Fruit fly (Drosophila melanogaster) whole organism, embryonic: Measurements from ENCODE around the gene CG14817.

Experiments
- Atf3 ChIP-seq: fragments of 200-800 bp; sonication (Bioruptor generic); optimal IDR thresholded peaks from 3 replicates; lab custom pipeline; 2016; ENCODE audit warnings: missing biosample characterization, missing genetic modification characterization
- Bgb ChIP-seq: fragments of 200-800 bp; sonication (Bioruptor generic); IDR thresholded peaks from 2 replicates; pipeline ENCODE4 v1.3.6; 2022; ENCODE audit warnings: missing biosample characterization, missing genetic modification characterization; ENCODE audit not compliant: partially characterized antibody
- CG10147 ChIP-seq: fragments of 200-800 bp; sonication (Bioruptor generic); optimal IDR thresholded peaks from 2 replicates; lab custom pipeline; 2019; ENCODE audit warnings: missing biosample characterization, mild to moderate bottlenecking, missing genetic modification characterization, moderate library complexity
- CG10462 ChIP-seq: fragments of 200-800 bp; sonication (Bioruptor generic); optimal IDR thresholded peaks from 2 replicates; lab custom pipeline; 2016; ENCODE audit warnings: missing biosample characterization, missing genetic modification characterization
- CG10543 ChIP-seq: fragments of 200-800 bp; sonication (Bioruptor generic); optimal IDR thresholded peaks from 3 replicates; lab custom pipeline; 2017; ENCODE audit warnings: missing biosample characterization, mild to moderate bottlenecking, missing genetic modification characterization, moderate library complexity
- CG10959 ChIP-seq: fragments of 200-800 bp; sonication (Bioruptor generic); IDR thresholded peaks from 2 replicates; pipeline ENCODE4 v1.3.6; 2022; ENCODE audit warnings: missing biosample characterization, missing genetic modification characterization
- CG12659 ChIP-seq: fragments of 200-800 bp; sonication (Bioruptor generic); optimal IDR thresholded peaks from 3 replicates; lab custom pipeline; 2017; ENCODE audit warnings: mild to moderate bottlenecking, missing biosample characterization, missing genetic modification reagents, missing genetic modification characterization
- CG15479 ChIP-seq: fragments of 200-800 bp; sonication (Bioruptor generic); optimal IDR thresholded peaks from 3 replicates; lab custom pipeline; 2019; ENCODE audit warnings: missing biosample characterization, mild to moderate bottlenecking, missing genetic modification characterization, moderate library complexity
- CG31365 ChIP-seq: fragments of 200-800 bp; sonication (Bioruptor generic); optimal IDR thresholded peaks from 2 replicates; lab custom pipeline; 2018; ENCODE audit warnings: missing biosample characterization, mild to moderate bottlenecking, missing genetic modification characterization
- CG34422 ChIP-seq: fragments of 200-800 bp; sonication (Bioruptor generic); IDR thresholded peaks from 3 replicates; pipeline ENCODE4 v1.3.6; 2022; ENCODE audit warnings: missing biosample characterization, missing genetic modification characterization
- CG3838 ChIP-seq: fragments of 200-800 bp; sonication (Bioruptor generic); optimal IDR thresholded peaks from 3 replicates; lab custom pipeline; 2016; ENCODE audit warnings: missing biosample characterization, missing genetic modification characterization
- CG4854 ChIP-seq: fragments of 200-800 bp; sonication (Bioruptor generic); optimal IDR thresholded peaks from 2 replicates; lab custom pipeline; 2016; ENCODE audit warnings: missing biosample characterization, missing genetic modification characterization, inconsistent platforms
- CG6254 ChIP-seq: fragments of 200-800 bp; sonication (Bioruptor generic); optimal IDR thresholded peaks from 3 replicates; lab custom pipeline; 2017; ENCODE audit warnings: mild to moderate bottlenecking, missing biosample characterization, missing genetic modification reagents, missing genetic modification characterization
- CG6683 ChIP-seq: fragments of 200-800 bp; sonication (Bioruptor generic); optimal IDR thresholded peaks from 2 replicates; lab custom pipeline; 2017; ENCODE audit warnings: missing biosample characterization, mild to moderate bottlenecking, missing genetic modification characterization, missing genetic modification reagents
- CG6854 ChIP-seq: fragments of 200-800 bp; sonication (Bioruptor generic); optimal IDR thresholded peaks from 3 replicates; lab custom pipeline; 2017; ENCODE audit warnings: missing biosample characterization, mild to moderate bottlenecking, missing genetic modification characterization
- Dad ChIP-seq: fragments of 200-800 bp; sonication (Bioruptor generic); optimal IDR thresholded peaks from 3 replicates; lab custom pipeline; 2016; ENCODE audit warnings: missing biosample characterization, missing genetic modification characterization
- Dll ChIP-seq: fragments of 200-800 bp; sonication (Bioruptor generic); IDR thresholded peaks from 4 replicates; pipeline ENCODE4 v1.3.6; 2022; ENCODE audit warnings: missing biosample characterization, missing genetic modification characterization; ENCODE audit not compliant: partially characterized antibody
- HHEX ChIP-seq: fragments of 200-800 bp; sonication (Bioruptor generic); optimal IDR thresholded peaks from 3 replicates; lab custom pipeline; 2017; ENCODE audit warnings: missing biosample characterization, mild to moderate bottlenecking, missing genetic modification characterization, missing genetic modification reagents
- Max ChIP-seq: fragments of 200-800 bp; sonication (Bioruptor generic); optimal IDR thresholded peaks from 2 replicates; lab custom pipeline; 2016; ENCODE audit warnings: missing biosample characterization, mild to moderate bottlenecking, missing genetic modification characterization
- NFAT ChIP-seq: fragments of 200-800 bp; sonication (Bioruptor generic); IDR thresholded peaks from 2 replicates; pipeline ENCODE4 v1.3.6; 2022; ENCODE audit warnings: missing biosample characterization, missing genetic modification characterization
- PHDP ChIP-seq: fragments of 200-800 bp; sonication (Bioruptor generic); optimal IDR thresholded peaks from 3 replicates; lab custom pipeline; 2018; ENCODE audit warnings: missing biosample characterization, mild to moderate bottlenecking, missing genetic modification characterization, moderate library complexity
- Ptx1 ChIP-seq: fragments of 200-800 bp; sonication (Bioruptor generic); IDR thresholded peaks from 2 replicates; pipeline ENCODE4 v1.3.6; 2022; ENCODE audit warnings: missing biosample characterization, missing genetic modification characterization
- TFAM ChIP-seq: fragments of 200-800 bp; sonication (Bioruptor generic); optimal IDR thresholded peaks from 2 replicates; lab custom pipeline; 2017; ENCODE audit warnings: missing biosample characterization, missing genetic modification characterization, inconsistent platforms
- az2 ChIP-seq: fragments of 200-800 bp; sonication (Bioruptor generic); optimal IDR thresholded peaks from 3 replicates; lab custom pipeline; 2016; ENCODE audit warnings: missing biosample characterization, missing genetic modification characterization
- bbx ChIP-seq: fragments of 200-800 bp; sonication (Bioruptor generic); IDR thresholded peaks from 2 replicates; pipeline ENCODE4 v1.3.6; 2022; ENCODE audit warnings: missing biosample characterization, missing genetic modification characterization; ENCODE audit not compliant: partially characterized antibody
- cad ChIP-seq: fragments of >200 bp; optimal IDR thresholded peaks from 2 replicates; lab custom pipeline; 2017; ENCODE audit warnings: missing biosample characterization, missing genetic modification characterization
- cato ChIP-seq: fragments of 200-800 bp; sonication (Bioruptor generic); optimal IDR thresholded peaks from 2 replicates; lab custom pipeline; 2016; ENCODE audit warnings: missing biosample characterization, missing genetic modification characterization, borderline replicate concordance
- chinmo ChIP-seq: fragments of 200-800 bp; sonication (Bioruptor generic); IDR thresholded peaks from 4 replicates; pipeline ENCODE4 v1.3.6; 2022; ENCODE audit warnings: missing biosample characterization, missing genetic modification characterization; ENCODE audit not compliant: partially characterized antibody
- dpn ChIP-seq, 2 experiments: fragments of 200-800 bp; sonication (Bioruptor generic); optimal IDR thresholded peaks; 3 replicates each; lab custom pipeline; 2016; ENCODE audit warnings: missing biosample characterization in 2 of 2, missing genetic modification characterization in 2 of 2
- en ChIP-seq: fragments of 200-800 bp; sonication (Bioruptor generic); optimal IDR thresholded peaks from 2 replicates; lab custom pipeline; 2016; ENCODE audit warnings: missing biosample characterization, missing genetic modification characterization
- fd64A ChIP-seq: fragments of 200-800 bp; sonication (Bioruptor generic); optimal IDR thresholded peaks from 3 replicates; lab custom pipeline; 2018; ENCODE audit warnings: missing biosample characterization, mild to moderate bottlenecking, missing genetic modification characterization
- fd96Cb ChIP-seq: fragments of 200-800 bp; sonication (Bioruptor generic); optimal IDR thresholded peaks from 2 replicates; lab custom pipeline; 2018; ENCODE audit warnings: missing biosample characterization, mild to moderate bottlenecking, missing genetic modification characterization, moderate library complexity
- gce ChIP-seq: fragments of 200-800 bp; sonication (Bioruptor generic); IDR thresholded peaks from 3 replicates; pipeline ENCODE4 v1.3.6; 2022; ENCODE audit warnings: missing biosample characterization, missing genetic modification characterization
- h ChIP-seq: fragments of >200 bp; optimal IDR thresholded peaks from 2 replicates; lab custom pipeline; 2017
- hb ChIP-seq: fragments of 200-800 bp; sonication (Bioruptor generic); IDR thresholded peaks from 3 replicates; pipeline ENCODE4 v1.3.6; 2022; ENCODE audit warnings: missing biosample characterization, missing genetic modification characterization; ENCODE audit not compliant: partially characterized antibody
- hbn ChIP-seq: fragments of 200-800 bp; sonication (Bioruptor generic); IDR thresholded peaks from 2 replicates; pipeline ENCODE4 v1.3.6; 2022; ENCODE audit warnings: missing biosample characterization, missing genetic modification characterization; ENCODE audit not compliant: partially characterized antibody
- kay ChIP-seq: fragments of 200-800 bp; sonication (Bioruptor generic); optimal IDR thresholded peaks from 2 replicates; lab custom pipeline; 2016; ENCODE audit warnings: missing biosample characterization, missing genetic modification characterization
- knrl ChIP-seq: fragments of 200-800 bp; sonication (Bioruptor generic); IDR thresholded peaks from 3 replicates; pipeline ENCODE4 v1.3.6; 2022; ENCODE audit warnings: missing biosample characterization, missing genetic modification characterization; ENCODE audit not compliant: partially characterized antibody
- nerfin-1 ChIP-seq: fragments of 200-800 bp; sonication (Bioruptor generic); optimal IDR thresholded peaks from 3 replicates; lab custom pipeline; 2019; ENCODE audit warnings: missing biosample characterization, mild to moderate bottlenecking, missing genetic modification characterization, moderate library complexity
- otp ChIP-seq: fragments of 200-800 bp; sonication (Bioruptor generic); IDR thresholded peaks from 3 replicates; pipeline ENCODE4, ENCODE4 v1.3.6; 2022; ENCODE audit warnings: missing biosample characterization, missing genetic modification characterization
- phol ChIP-seq: fragments of 200-800 bp; sonication (Bioruptor generic); optimal IDR thresholded peaks from 3 replicates; lab custom pipeline; 2018; ENCODE audit warnings: missing biosample characterization, mild to moderate bottlenecking, missing genetic modification characterization, moderate library complexity
- prd ChIP-seq, 3 experiments: fragments of >200 bp in 2 of 3; fragments of 200-800 bp in 1 of 3; sonication (Bioruptor generic) in 1 of 3; optimal IDR thresholded peaks in 2 of 3; IDR thresholded peaks in 1 of 3; 2 replicates in 2 of 3; 3 replicates in 1 of 3; pipeline versions ENCODE4 v1.3.6 to Lab custom; 2017 to 2022; ENCODE audit warnings: missing biosample characterization in 1 of 3, missing genetic modification characterization in 1 of 3
- pros ChIP-seq: fragments of 200-800 bp; sonication (Bioruptor generic); optimal IDR thresholded peaks from 3 replicates; lab custom pipeline; 2019; ENCODE audit warnings: missing biosample characterization, mild to moderate bottlenecking, missing genetic modification characterization, moderate library complexity
- pum ChIP-seq: fragments of 200-800 bp; sonication (Bioruptor generic); optimal IDR thresholded peaks from 2 replicates; lab custom pipeline; 2016; ENCODE audit warnings: missing biosample characterization, missing genetic modification characterization
- sima ChIP-seq: fragments of 200-800 bp; sonication (Bioruptor generic); optimal IDR thresholded peaks from 2 replicates; lab custom pipeline; 2016; ENCODE audit warnings: missing biosample characterization, missing genetic modification characterization
- slbo ChIP-seq: fragments of 200-800 bp; sonication (Bioruptor generic); IDR thresholded peaks from 2 replicates; pipeline ENCODE4 v1.3.6; 2022; ENCODE audit warnings: missing biosample characterization, missing genetic modification characterization
- slp2 ChIP-seq: fragments of 200-800 bp; sonication (Bioruptor generic); optimal IDR thresholded peaks from 2 replicates; lab custom pipeline; 2016; ENCODE audit warnings: missing biosample characterization, missing genetic modification characterization
- sob ChIP-seq: fragments of 200-800 bp; sonication (Bioruptor generic); IDR thresholded peaks from 2 replicates; pipeline ENCODE4 v1.3.6; 2022; ENCODE audit warnings: missing biosample characterization, missing genetic modification characterization
- twi ChIP-seq: fragments of 200-800 bp; optimal IDR thresholded peaks from 2 replicates; lab custom pipeline; 2019; ENCODE audit warnings: missing biosample characterization, mild to moderate bottlenecking, missing genetic modification characterization, moderate library complexity
- wek ChIP-seq: fragments of 200-800 bp; sonication (Bioruptor generic); optimal IDR thresholded peaks from 3 replicates; lab custom pipeline; 2018; ENCODE audit warnings: missing biosample characterization, mild to moderate bottlenecking, missing genetic modification characterization, moderate library complexity

Gene CG14817

DNA sequence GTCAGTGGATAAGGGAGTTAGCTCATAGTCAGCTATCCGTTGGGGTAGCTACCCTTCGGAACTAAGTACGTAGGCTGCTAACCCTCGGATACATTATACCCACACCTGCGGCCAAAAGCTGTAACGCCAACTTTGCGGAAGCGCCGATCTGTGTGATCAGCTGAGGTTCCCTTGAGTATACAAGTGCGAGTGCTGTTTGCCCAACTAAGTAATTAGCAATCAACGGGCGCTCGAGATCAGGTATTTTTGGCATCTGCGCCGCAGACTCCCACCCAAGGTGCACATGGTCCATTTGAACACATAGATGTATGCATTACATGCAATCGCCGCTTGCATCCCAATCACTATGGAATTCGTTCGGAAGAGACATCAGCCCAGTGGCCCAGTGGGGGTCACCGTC lies 23.0 kb downstream of the CG14817 start (continued):
- TF ChIP-seq PHDP (tag; lab: Kevin White, UChicago) (peak; percentile 58), bbx (GFP tag; lab: Robert Waterston, UW) (no peak), CG10147 (peak; percentile 26), phol (tag; lab: Kevin White, UChicago) (no peak), fd64A (GFP tag; lab: Kevin White, UChicago) (no peak), CG6683 (GFP tag; lab: Kevin White, UChicago) (peak; percentile 82), HHEX (GFP tag; lab: Kevin White, UChicago) (peak; percentile 87), CG10543 (GFP tag; lab: Kevin White, UChicago) (peak; percentile 93), kay (peak; percentile 10), twi (tag; lab: Kevin White, UChicago) (no peak), CG10959 (GFP tag; lab: Robert Waterston, UW) (no peak), Bgb (GFP tag; lab: Robert Waterston, UW) (no peak), CG12659 (GFP tag; lab: Kevin White, UChicago) (peak; percentile 77), nerfin-1 (no peak), Dad (GFP tag; lab: Kevin White, UChicago) (peak; percentile 15), CG3838 (GFP tag; lab: Kevin White, UChicago) (peak; percentile 42), otp (GFP tag; lab: Robert Waterston, UW) (peak; percentile 59; the same call in 1 of the 3 replicates), h (lab: Kevin White, UChicago) (no peak), CG4854 (peak; percentile 72), CG34422 (GFP tag; lab: Robert Waterston, UW) (no peak), hbn (no peak), CG15479 (GFP tag; lab: Kevin White, UChicago) (no peak), Dll (GFP tag; lab: Robert Waterston, UW) (no peak), cad (GFP tag; lab: Kevin White, UChicago) (no peak), Ptx1 (GFP tag; lab: Robert Waterston, UW) (no peak), dpn (GFP tag; optimal IDR thresholded peaks at IDR 0.05; lab: Kevin White, UChicago) (peak; percentile 21 to 77), CG6854 (GFP tag; lab: Kevin White, UChicago) (peak; percentile 89), gce (GFP tag; lab: Robert Waterston, UW) (peak; percentile 62; the same call in 1 of the 3 replicates), fd96Cb (tag; lab: Kevin White, UChicago) (no peak), sima (GFP tag; lab: Kevin White, UChicago) (peak; percentile 32), CG6254 (GFP tag; lab: Kevin White, UChicago) (no peak), slbo (peak; percentile 40), prd (optimal IDR thresholded peaks at IDR 0.05; lab: Kevin White, UChicago) (no peak), prd (GFP tag; IDR thresholded peaks at IDR 0.05; lab: Robert Waterston, UW) (0 out of 3 replicates have a peak, but pooled peaks have one; percentile 20), chinmo (GFP tag; lab: Robert Waterston, UW) (no peak), hb (no peak), en (no peak), pum (GFP tag; lab: Kevin White, UChicago) (no peak), pros (GFP tag; lab: Kevin White, UChicago) (no peak), slp2 (GFP tag; lab: Kevin White, UChicago) (no peak), knrl (GFP tag; lab: Robert Waterston, UW) (no peak), cato (GFP tag; lab: Kevin White, UChicago) (no peak), CG10462 (GFP tag; lab: Kevin White, UChicago) (no peak), Max (GFP tag; lab: Kevin White, UChicago) (peak; percentile 40), NFAT (peak; percentile 60), sob (peak; percentile 85), wek (GFP tag; lab: Kevin White, UChicago) (peak; percentile 75), Atf3 (no peak), TFAM (no peak), CG31365 (tag; lab: Kevin White, UChicago) (peak; percentile 66), az2 (no peak)
